Worm (Caenorhabditis elegans) whole organism, late embryonic: ENCODE data around the gene srbc-76.

Source experiments
- C08G9.2 ChIP-seq: sonication (generic microtip); optimal IDR thresholded peaks from 2 replicates; lab custom pipeline; 2016; ENCODE audit warnings: mild to moderate bottlenecking, missing genetic modification characterization, moderate library complexity, missing compliant biosample characterization
- C38D4.7 ChIP-seq: fragments of 200-800 bp; sonication (Bioruptor generic); optimal IDR thresholded peaks from 2 replicates; lab custom pipeline; 2018; ENCODE audit warnings: mild to moderate bottlenecking, missing genetic modification characterization, moderate library complexity, missing compliant biosample characterization
- F13H6.1 ChIP-seq: sonication (generic microtip); optimal IDR thresholded peaks from 2 replicates; lab custom pipeline; 2016; ENCODE audit warnings: missing genetic modification characterization, missing compliant biosample characterization
- K02D7.2 ChIP-seq: sonication (generic microtip); optimal IDR thresholded peaks from 2 replicates; lab custom pipeline; 2017; ENCODE audit warnings: mild to moderate bottlenecking, missing genetic modification characterization, missing compliant biosample characterization
- K09A11.1 ChIP-seq: sonication (generic microtip); optimal IDR thresholded peaks from 2 replicates; lab custom pipeline; 2017; ENCODE audit warnings: antibody characterized with exemption, mild to moderate bottlenecking, missing genetic modification characterization, missing compliant biosample characterization; ENCODE audit not compliant: insufficient read depth
- T23F11.4 ChIP-seq: fragments of 200-800 bp; sonication (Bioruptor generic); optimal IDR thresholded peaks from 2 replicates; lab custom pipeline; 2018; ENCODE audit warnings: mild to moderate bottlenecking, missing genetic modification characterization, missing compliant biosample characterization
- ahr-1 ChIP-seq: sonication (generic microtip); optimal IDR thresholded peaks from 2 replicates; lab custom pipeline; 2016; ENCODE audit warnings: missing genetic modification characterization, missing compliant biosample characterization
- ama-1 ChIP-seq: fragments of 150-350 bp; optimal IDR thresholded peaks from 2 replicates; lab custom pipeline; 2014
- ceh-14 ChIP-seq: sonication (generic microtip); optimal IDR thresholded peaks from 2 replicates; lab custom pipeline; 2016; ENCODE audit warnings: missing genotype, missing genetic modification characterization, missing compliant biosample characterization
- ceh-19 ChIP-seq: fragments of 200-800 bp; sonication (Bioruptor generic); optimal IDR thresholded peaks from 2 replicates; lab custom pipeline; 2018; ENCODE audit warnings: mild to moderate bottlenecking, missing genetic modification characterization, missing compliant biosample characterization
- ceh-22 ChIP-seq: sonication (generic microtip); optimal IDR thresholded peaks from 2 replicates; lab custom pipeline; 2017; ENCODE audit warnings: missing biosample characterization, missing genetic modification characterization
- ceh-31 ChIP-seq: sonication (generic microtip); optimal IDR thresholded peaks from 2 replicates; lab custom pipeline; 2016; ENCODE audit warnings: missing genetic modification characterization, missing compliant biosample characterization
- ceh-45 ChIP-seq: fragments of 200-800 bp; sonication (Bioruptor generic); IDR thresholded peaks from 2 replicates; pipeline ENCODE4 v1.3.6; 2022; ENCODE audit warnings: missing genetic modification reagents, missing genetic modification characterization, missing compliant biosample characterization
- ceh-48 ChIP-seq: sonication (generic microtip); optimal IDR thresholded peaks from 2 replicates; lab custom pipeline; 2016; ENCODE audit warnings: missing genetic modification characterization, inconsistent platforms, missing compliant biosample characterization
- ceh-6 ChIP-seq: fragments of 200-800 bp; sonication (Bioruptor generic); optimal IDR thresholded peaks from 2 replicates; lab custom pipeline; 2018; ENCODE audit warnings: mild to moderate bottlenecking, missing genetic modification characterization, missing compliant biosample characterization
- ceh-9 ChIP-seq: sonication (generic microtip); optimal IDR thresholded peaks from 2 replicates; lab custom pipeline; 2016; ENCODE audit warnings: mild to moderate bottlenecking, missing genetic modification characterization, inconsistent platforms, missing compliant biosample characterization
- dmd-4 ChIP-seq: sonication (generic microtip); optimal IDR thresholded peaks from 2 replicates; lab custom pipeline; 2016; ENCODE audit warnings: borderline replicate concordance, missing genetic modification characterization, missing compliant biosample characterization
- elt-2 ChIP-seq: sonication (generic microtip); optimal IDR thresholded peaks from 2 replicates; lab custom pipeline; 2016; ENCODE audit warnings: missing genetic modification reagents, missing genetic modification characterization, missing compliant biosample characterization
- fkh-10 ChIP-seq: fragments of 150-350 bp; optimal IDR thresholded peaks from 2 replicates; lab custom pipeline; 2014; ENCODE audit warnings: missing biosample characterization, missing genetic modification reagents, missing genetic modification characterization
- fkh-6 ChIP-seq: sonication (generic microtip); optimal IDR thresholded peaks from 2 replicates; lab custom pipeline; 2016; ENCODE audit warnings: missing genetic modification characterization, missing compliant biosample characterization
- gmeb-2 ChIP-seq: sonication (generic microtip); optimal IDR thresholded peaks from 2 replicates; lab custom pipeline; 2016; ENCODE audit warnings: missing genetic modification characterization, inconsistent platforms, missing compliant biosample characterization
- hlh-15 ChIP-seq: sonication (generic microtip); optimal IDR thresholded peaks from 2 replicates; lab custom pipeline; 2016; ENCODE audit warnings: missing genetic modification characterization, missing compliant biosample characterization
- madf-2 ChIP-seq: sonication (generic microtip); optimal IDR thresholded peaks from 2 replicates; lab custom pipeline; 2017; ENCODE audit warnings: missing genetic modification characterization, missing compliant biosample characterization
- mec-3 ChIP-seq: sonication (generic microtip); optimal IDR thresholded peaks from 2 replicates; lab custom pipeline; 2016; ENCODE audit warnings: borderline replicate concordance, missing genetic modification characterization, missing compliant biosample characterization
- nfya-1 ChIP-seq: sonication (generic microtip); optimal IDR thresholded peaks from 2 replicates; lab custom pipeline; 2017; ENCODE audit warnings: missing genetic modification characterization, mild to moderate bottlenecking, missing compliant biosample characterization, antibody characterized with exemption, moderate library complexity
- npax-4 ChIP-seq: sonication (generic microtip); optimal IDR thresholded peaks from 2 replicates; lab custom pipeline; 2016; ENCODE audit warnings: missing genetic modification characterization, missing compliant biosample characterization
- odd-2 ChIP-seq: sonication (generic microtip); optimal IDR thresholded peaks from 2 replicates; lab custom pipeline; 2017; ENCODE audit warnings: antibody characterized with exemption, mild to moderate bottlenecking, missing genetic modification characterization, missing compliant biosample characterization
- pag-3 ChIP-seq: sonication (generic microtip); optimal IDR thresholded peaks from 2 replicates; lab custom pipeline; 2016; ENCODE audit warnings: missing compliant biosample characterization, missing genetic modification characterization, borderline replicate concordance
- pha-2 ChIP-seq: sonication (generic microtip); optimal IDR thresholded peaks from 2 replicates; lab custom pipeline; 2017; ENCODE audit warnings: mild to moderate bottlenecking, missing genetic modification characterization, missing compliant biosample characterization
- pros-1 ChIP-seq: fragments of 150-350 bp; optimal IDR thresholded peaks from 2 replicates; lab custom pipeline; 2014; ENCODE audit warnings: missing biosample characterization, missing genetic modification reagents, missing genetic modification characterization
- ref-2 ChIP-seq: sonication (generic microtip); optimal IDR thresholded peaks from 2 replicates; lab custom pipeline; 2016; ENCODE audit warnings: missing genetic modification characterization, missing compliant biosample characterization
- rnt-1 ChIP-seq: sonication (generic microtip); optimal IDR thresholded peaks from 2 replicates; lab custom pipeline; 2016; ENCODE audit warnings: missing genetic modification characterization, missing compliant biosample characterization
- sdc-2 ChIP-seq: sonication (generic microtip); optimal IDR thresholded peaks from 2 replicates; lab custom pipeline; 2016; ENCODE audit warnings: missing genotype, missing genetic modification characterization, missing compliant biosample characterization
- sox-4 ChIP-seq: sonication (generic microtip); optimal IDR thresholded peaks from 2 replicates; lab custom pipeline; 2017; ENCODE audit warnings: mild to moderate bottlenecking, missing genetic modification characterization, inconsistent platforms, missing compliant biosample characterization
- syd-9 ChIP-seq: sonication (generic microtip); optimal IDR thresholded peaks from 2 replicates; lab custom pipeline; 2016; ENCODE audit warnings: mild to moderate bottlenecking, missing genetic modification characterization, moderate library complexity, missing compliant biosample characterization
- tbx-2 ChIP-seq: sonication (generic microtip); optimal IDR thresholded peaks from 2 replicates; lab custom pipeline; 2016; ENCODE audit warnings: missing genetic modification characterization, missing compliant biosample characterization
- tbx-7 ChIP-seq: sonication (generic microtip); optimal IDR thresholded peaks from 2 replicates; lab custom pipeline; 2016; ENCODE audit warnings: missing genotype, missing genetic modification characterization, missing compliant biosample characterization
- ttx-3 ChIP-seq: sonication (generic microtip); optimal IDR thresholded peaks from 2 replicates; lab custom pipeline; 2016; ENCODE audit warnings: missing genetic modification reagents, missing genetic modification characterization, missing compliant biosample characterization
- unc-86 ChIP-seq: sonication (generic microtip); optimal IDR thresholded peaks from 2 replicates; lab custom pipeline; 2016; ENCODE audit warnings: missing genetic modification characterization, missing compliant biosample characterization
- zip-5 ChIP-seq: sonication (generic microtip); optimal IDR thresholded peaks from 2 replicates; lab custom pipeline; 2016; ENCODE audit warnings: missing genetic modification characterization, missing compliant biosample characterization
- ztf-16 ChIP-seq: sonication (generic microtip); optimal IDR thresholded peaks from 2 replicates; lab custom pipeline; 2017; ENCODE audit warnings: missing genetic modification characterization, missing compliant biosample characterization

The srbc-76 gene

DNA sequence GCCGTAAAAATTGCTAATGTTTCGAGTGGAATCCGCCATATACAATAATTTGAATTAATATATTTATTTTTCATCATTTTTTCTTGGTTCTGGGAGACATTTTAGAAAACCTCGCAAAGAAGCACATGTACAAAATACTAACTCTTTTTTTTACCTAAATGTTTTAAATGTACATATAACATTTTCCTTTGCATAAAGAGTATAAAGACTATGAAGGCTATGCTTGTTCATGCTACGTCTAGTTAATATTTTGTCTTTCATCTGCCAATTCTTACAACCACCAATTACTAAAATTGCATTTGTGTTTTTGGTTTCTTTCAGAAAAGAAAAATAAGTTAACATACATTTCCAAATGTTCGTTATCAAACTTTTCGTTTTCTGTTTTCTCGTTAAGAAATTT, 30.9 kb upstream of the srbc-76 start, which contains the start of gene irld-25:
TSS of gene irld-25 (plus strand) at position 301 of the 400 bp plus-strand sequence.
- TF ChIP-seq K02D7.2 (tag; lab: Kevin White, UChicago), result no peak
- TF ChIP-seq ztf-16 (tag; lab: Kevin White, UChicago), result no peak
- no peak for TF ChIP-seq ceh-19
- TF ChIP-seq rnt-1 (tag; lab: Kevin White, UChicago), result no peak
- no peak for TF ChIP-seq dmd-4 (tag; lab: Kevin White, UChicago)
- TF ChIP-seq K09A11.1 (tag; lab: Kevin White, UChicago), result no peak
- no peak for TF ChIP-seq unc-86
- no peak for TF ChIP-seq ceh-14 (tag; lab: Kevin White, UChicago)
- TF ChIP-seq zip-5 (tag; lab: Kevin White, UChicago), result no peak
- TF ChIP-seq ttx-3 (tag; lab: Kevin White, UChicago), result no peak
- TF ChIP-seq ama-1 (lab: Kevin White, UChicago), result no peak
- no peak for TF ChIP-seq ceh-22 (tag; lab: Kevin White, UChicago)
- TF ChIP-seq pag-3 (tag; lab: Kevin White, UChicago), result no peak
- no peak for TF ChIP-seq pha-2 (tag; lab: Kevin White, UChicago)
- no peak for TF ChIP-seq ceh-9 (tag; lab: Kevin White, UChicago)
- no peak for TF ChIP-seq tbx-2
- TF ChIP-seq ceh-6, result no peak
- no peak for TF ChIP-seq F13H6.1 (tag; lab: Kevin White, UChicago)

DNA sequence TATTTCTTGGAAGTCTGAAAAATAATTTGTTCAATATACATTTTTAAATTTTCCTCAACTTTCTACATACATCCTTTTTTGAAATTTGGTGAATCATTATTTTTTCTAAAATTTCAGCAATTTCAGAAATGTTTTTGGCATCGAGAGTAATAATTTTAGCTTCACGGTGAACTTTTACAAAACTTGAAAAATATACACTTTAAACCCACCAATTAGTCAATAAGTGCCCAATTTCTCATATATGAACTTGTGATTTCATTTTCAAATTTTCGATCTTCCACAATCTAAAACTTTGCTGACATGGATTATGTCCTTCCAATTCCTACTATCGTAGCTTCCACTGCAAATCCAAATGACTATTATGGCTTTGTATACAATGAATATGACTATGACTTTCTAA, 28.5 kb upstream of the srbc-76 start, which contains the start of gene srw-24:
TSS of gene srw-24 (plus strand) at position 301 of the 400 bp plus-strand sequence.
- no peak for TF ChIP-seq sox-4
- no peak for TF ChIP-seq ttx-3 (tag; lab: Kevin White, UChicago)
- TF ChIP-seq pros-1 (tag; lab: Kevin White, UChicago), result no peak
- no peak for TF ChIP-seq ztf-16 (tag; lab: Kevin White, UChicago)
- no peak for TF ChIP-seq C38D4.7 (GFP tag; lab: Kevin White, UChicago)
- TF ChIP-seq dmd-4 (tag; lab: Kevin White, UChicago), result no peak
- no peak for TF ChIP-seq ref-2 (tag; lab: Kevin White, UChicago)
- TF ChIP-seq ceh-9 (tag; lab: Kevin White, UChicago), result no peak
- TF ChIP-seq ceh-48 (tag; lab: Kevin White, UChicago), result no peak
- no peak for TF ChIP-seq mec-3 (tag; lab: Kevin White, UChicago)
- TF ChIP-seq zip-5 (tag; lab: Kevin White, UChicago), result no peak
- TF ChIP-seq ama-1 (lab: Kevin White, UChicago), result no peak
- no peak for TF ChIP-seq madf-2 (tag; lab: Kevin White, UChicago)
- no peak for TF ChIP-seq hlh-15 (tag; lab: Kevin White, UChicago)
- TF ChIP-seq syd-9 (tag; lab: Kevin White, UChicago), result no peak
- no peak for TF ChIP-seq npax-4 (tag; lab: Kevin White, UChicago)
- TF ChIP-seq T23F11.4 (GFP tag; lab: Kevin White, UChicago), result no peak
- no peak for TF ChIP-seq C08G9.2
- no peak for TF ChIP-seq rnt-1 (tag; lab: Kevin White, UChicago)

- no peak for TF ChIP-seq hlh-15 (tag; lab: Kevin White, UChicago)
- no peak for TF ChIP-seq ahr-1 (tag; lab: Kevin White, UChicago)
These were observed 26.5 kb upstream of the srbc-76 start, which contains the start of gene srw-14 for ce11 chrV:15225650-15226049. Gene srw-14 (plus strand): TSS chrV:15225950.

DNA sequence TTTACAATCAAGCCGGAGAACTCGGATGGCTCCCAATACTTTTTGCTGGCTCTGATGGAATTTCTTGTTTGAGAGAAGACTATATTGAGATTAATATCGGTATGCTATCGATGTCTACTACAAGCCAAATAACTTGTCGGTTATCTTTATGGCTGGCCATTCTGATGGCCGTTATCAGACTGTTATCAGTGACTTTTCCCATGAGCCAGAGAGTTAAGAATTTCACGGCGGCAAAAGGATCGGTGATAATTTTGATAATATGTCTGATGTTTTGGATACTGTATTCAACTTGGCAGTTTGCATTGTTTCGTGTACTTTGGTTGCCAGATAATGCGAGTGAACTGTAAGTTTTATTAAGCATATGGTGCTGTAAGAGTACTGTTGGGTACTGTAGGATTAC, 26.0 kb upstream of the srbc-76 start:
- TF ChIP-seq syd-9 (tag; lab: Kevin White, UChicago) (no peak), elt-2 (tag; lab: Kevin White, UChicago) (peak; percentile 95), tbx-2 (no peak), sdc-2 (no peak)

- TF ChIP-seq sdc-2 (no peak), nfya-1 (tag; lab: Kevin White, UChicago) (no peak), tbx-7 (tag; lab: Kevin White, UChicago) (no peak), ceh-45 (GFP tag; lab: Robert Waterston, UW) (no peak), tbx-2 (no peak), odd-2 (tag; lab: Kevin White, UChicago) (no peak), fkh-10 (GFP tag; lab: Kevin White, UChicago) (no peak), ceh-31 (no peak), ceh-48 (tag; lab: Kevin White, UChicago) (no peak), ceh-22 (tag; lab: Kevin White, UChicago) (no peak), fkh-6 (tag; lab: Kevin White, UChicago) (no peak), npax-4 (tag; lab: Kevin White, UChicago) (no peak), gmeb-2 (tag; lab: Kevin White, UChicago) (no peak), hlh-15 (tag; lab: Kevin White, UChicago) (no peak), unc-86 (no peak), elt-2 (tag; lab: Kevin White, UChicago) (no peak)
- TF ChIP-seq, all 69 proteins: peak for 0
These were observed 21.9 kb upstream of the srbc-76 start, which contains the start of gene srw-15 for ce11 chrV:15230243-15230642. Gene srw-15 (plus strand): TSS chrV:15230543.
